Fruit fly (Drosophila melanogaster): Measurements from ENCODE around the gene CG17027.

DNA sequence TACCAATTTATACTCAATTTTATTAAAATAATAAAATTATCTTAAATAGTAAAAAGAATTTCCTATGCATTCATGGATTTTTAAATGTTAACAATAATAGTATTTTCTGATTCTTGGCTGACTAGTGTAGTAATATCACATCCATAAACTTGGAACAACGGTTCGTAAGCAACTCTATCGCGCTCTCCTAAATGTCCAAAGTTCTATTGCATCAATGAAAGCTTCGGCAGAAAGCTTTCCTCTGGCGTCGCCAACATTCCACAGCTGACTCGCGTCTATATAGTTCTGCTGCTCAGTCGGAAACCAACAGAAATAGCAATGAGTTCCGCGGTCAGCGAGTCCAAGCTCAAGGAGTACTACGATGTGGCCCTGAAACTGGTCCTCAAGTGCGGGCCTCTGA is 3.1 kb upstream of the CG17027 start, which contains the start of gene CG17029:
- TF ChIP-seq D1 (tag; optimal IDR thresholded peaks at IDR 0.05) (no peak), CG15710 (tag; optimal IDR thresholded peaks at IDR 0.05) (no peak), CG32121 (GFP tag; IDR thresholded peaks at IDR 0.05) (no peak), CG34367 (tag; optimal IDR thresholded peaks at IDR 0.05) (no peak), CG14655 (GFP tag; optimal IDR thresholded peaks at IDR 0.05) (no peak), Pif1A (GFP tag; optimal IDR thresholded peaks at IDR 0.05) (no peak), CG10348 (GFP tag; IDR thresholded peaks at IDR 0.05) (no peak), rn (GFP tag; IDR thresholded peaks at IDR 0.05) (peak; percentile 3; the same call in 1 of the 2 replicates), CG8159 (tag; optimal IDR thresholded peaks at IDR 0.05) (no peak), CG17806 (tag; optimal IDR thresholded peaks at IDR 0.05) (no peak), Pif1B (GFP tag; optimal IDR thresholded peaks at IDR 0.05) (no peak)
